Fruit fly (Drosophila melanogaster) whole organism, wandering third instar larva: ENCODE measurements around the gene Dok.

Source experiments
- Dfd ChIP-seq: fragments of >200 bp; optimal IDR thresholded peaks from 2 replicates; lab custom pipeline; 2017; ENCODE audit warnings: missing biosample characterization, missing genetic modification characterization
- HLH106 ChIP-seq: fragments of 200-800 bp; optimal IDR thresholded peaks from 3 replicates; lab custom pipeline; 2019; ENCODE audit warnings: missing biosample characterization, mild to moderate bottlenecking, missing genetic modification characterization, moderate library complexity
- Jra ChIP-seq: sonication (Bioruptor generic); optimal IDR thresholded peaks from 2 replicates; lab custom pipeline; 2016; ENCODE audit warnings: missing biosample characterization, missing genetic modification characterization
- Mio ChIP-seq: sonication (Bioruptor generic); optimal IDR thresholded peaks from 2 replicates; lab custom pipeline; 2016; ENCODE audit warnings: missing biosample characterization, missing genetic modification characterization
- N ChIP-seq: fragments of >200 bp; optimal IDR thresholded peaks from 2 replicates; lab custom pipeline; 2018; ENCODE audit warnings: missing biosample characterization, missing external identifiers, missing genetic modification characterization
- Rel ChIP-seq, 2 experiments: fragments of 200-800 bp; sonication (Bioruptor generic) in 1 of 2; optimal IDR thresholded peaks; 2 replicates in 1 of 2; 3 replicates in 1 of 2; lab custom pipeline; 2016 to 2019; ENCODE audit warnings: mild to moderate bottlenecking in 2 of 2, missing biosample characterization in 2 of 2, missing genetic modification characterization in 2 of 2, moderate library complexity in 1 of 2
- dl ChIP-seq, 2 experiments: fragments of 175-275, 200-275 bp in 1 of 2; fragments of 200-275 bp in 1 of 2; sonication (Bioruptor generic); optimal IDR thresholded peaks; lab custom pipeline; 2018; ENCODE audit warnings: mild to moderate bottlenecking in 2 of 2, missing biosample characterization in 2 of 2, missing genetic modification characterization in 2 of 2, moderate library complexity in 2 of 2; ENCODE audit not compliant: partially characterized antibody in 2 of 2, insufficient read depth in 1 of 2
- fru ChIP-seq: fragments of 200-800 bp; sonication (Bioruptor generic); optimal IDR thresholded peaks from 3 replicates; lab custom pipeline; 2016; ENCODE audit warnings: missing biosample characterization, mild to moderate bottlenecking, missing genetic modification characterization
- h ChIP-seq: fragments of 200-800 bp; sonication (Bioruptor generic); optimal IDR thresholded peaks from 3 replicates; lab custom pipeline; 2016; ENCODE audit warnings: missing biosample characterization, mild to moderate bottlenecking, missing genetic modification characterization
- psq ChIP-seq: fragments of 200-800 bp; sonication (Bioruptor generic); optimal IDR thresholded peaks from 3 replicates; lab custom pipeline; 2017; ENCODE audit warnings: missing biosample characterization, mild to moderate bottlenecking, missing genetic modification characterization, moderate library complexity
- woc ChIP-seq: sonication (Bioruptor generic); optimal IDR thresholded peaks from 2 replicates; lab custom pipeline; 2016; ENCODE audit warnings: missing biosample characterization, mild to moderate bottlenecking, missing genetic modification characterization

dm6 chrX:7284964-7285363, 39.0 kb upstream of the Dok start:
- TF ChIP-seq Mio (GFP tag; lab: Kevin White, UChicago) = no peak
- no peak for TF ChIP-seq woc (GFP tag; lab: Kevin White, UChicago)
- no peak for TF ChIP-seq N (GFP tag; lab: Kevin White, UChicago)
- no peak for TF ChIP-seq psq (GFP tag; lab: Kevin White, UChicago)
- TF ChIP-seq Dfd (GFP tag; lab: Kevin White, UChicago) = no peak
- TF ChIP-seq HLH106 (tag; lab: Kevin White, UChicago) = no peak
- no peak for TF ChIP-seq Jra (GFP tag; lab: Kevin White, UChicago)
- no peak for TF ChIP-seq Rel (GFP tag; optimal IDR thresholded peaks at IDR 0.05; lab: Kevin White, UChicago)
- TF ChIP-seq Rel (tag; optimal IDR thresholded peaks at IDR 0.05; lab: Kevin White, UChicago) = no peak
- TF ChIP-seq fru (GFP tag; lab: Kevin White, UChicago) = no peak
- TF ChIP-seq dl (GFP tag; optimal IDR thresholded peaks at IDR 0.05; lab: Kevin White, UChicago; ENCODE audit: insufficient read depth in 1 of 2, partially characterized antibody in 2 of 2) = no peak
- no peak for TF ChIP-seq h (GFP tag; lab: Kevin White, UChicago)
